Worm (Caenorhabditis elegans): Measurements from ENCODE around the gene ifo-1.

The ifo-1 gene

DNA sequence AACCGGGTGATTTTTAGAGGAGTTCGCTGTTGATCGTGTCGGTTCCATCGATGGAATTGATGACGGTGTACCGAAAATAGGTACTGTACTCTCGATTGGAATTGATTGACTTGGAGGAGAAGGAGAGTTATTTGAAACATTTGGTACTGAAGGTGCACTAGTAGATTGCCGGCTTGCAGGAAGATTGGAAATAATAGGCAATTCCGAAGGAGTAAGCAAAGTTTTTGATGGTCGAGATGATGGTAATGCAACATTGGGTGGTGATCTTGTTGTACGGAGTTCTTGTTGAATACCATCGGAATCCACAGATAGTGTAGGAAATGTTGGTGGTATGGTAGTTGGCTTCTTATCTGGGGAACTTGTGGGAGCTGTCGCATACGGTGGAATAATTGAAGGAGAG, 12.6 kb upstream of the ifo-1 start:
- no peak for TF ChIP-seq mab-5 (tag; optimal IDR thresholded peaks at IDR 0.05)
- no peak for TF ChIP-seq nhr-77 (tag; optimal IDR thresholded peaks at IDR 0.05)
- no peak for TF ChIP-seq sem-4 (tag; optimal IDR thresholded peaks at IDR 0.05)
- no peak for TF ChIP-seq nhr-10 (tag; optimal IDR thresholded peaks at IDR 0.05)
- TF ChIP-seq alr-1 (tag; optimal IDR thresholded peaks at IDR 0.05): no peak
- TF ChIP-seq nhr-21 (tag; optimal IDR thresholded peaks at IDR 0.05): no peak
- TF ChIP-seq peb-1 (tag; optimal IDR thresholded peaks at IDR 0.05): no peak
- TF ChIP-seq ztf-11 (tag; optimal IDR thresholded peaks at IDR 0.05): no peak
- no peak for TF ChIP-seq nhr-12 (tag; optimal IDR thresholded peaks at IDR 0.05)

ce11 chrIV:7338042-7338441, 11.6 kb upstream of the ifo-1 start:
- TF ChIP-seq nhr-10 (tag; optimal IDR thresholded peaks at IDR 0.05) (no peak), unc-62 (GFP tag; optimal IDR thresholded peaks at IDR 0.05) (no peak), lsy-2 (tag; optimal IDR thresholded peaks at IDR 0.05) (no peak), snpc-4 (tag; optimal IDR thresholded peaks at IDR 0.05) (no peak), aly-2 (tag; optimal IDR thresholded peaks at IDR 0.05) (no peak), sem-4 (tag; optimal IDR thresholded peaks at IDR 0.05) (no peak), egl-27 (tag; optimal IDR thresholded peaks at IDR 0.05) (no peak), elt-3 (tag; optimal IDR thresholded peaks at IDR 0.05) (no peak), peb-1 (tag; optimal IDR thresholded peaks at IDR 0.05) (no peak), alr-1 (tag; optimal IDR thresholded peaks at IDR 0.05) (no peak)

ce11 chrIV:7332695-7333094, 6.2 kb upstream of the ifo-1 start, which contains the start of gene ocr-4:
TSS of gene ocr-4 (minus strand) at chrIV:7332795.
- TF ChIP-seq elt-1 (tag; optimal IDR thresholded peaks at IDR 0.05) (no peak), dmd-4 (tag; optimal IDR thresholded peaks at IDR 0.05) (no peak), sem-4 (tag; optimal IDR thresholded peaks at IDR 0.05) (no peak), sma-3 (GFP tag; optimal IDR thresholded peaks at IDR 0.05) (no peak), R02D3.7 (tag; optimal IDR thresholded peaks at IDR 0.05) (no peak), snpc-4 (tag; optimal IDR thresholded peaks at IDR 0.05) (no peak), gmeb-1 (tag; optimal IDR thresholded peaks at IDR 0.05) (no peak), crh-2 (tag; optimal IDR thresholded peaks at IDR 0.05) (no peak), ceh-82 (tag; optimal IDR thresholded peaks at IDR 0.05) (no peak), nhr-237 (tag; optimal IDR thresholded peaks at IDR 0.05) (no peak), nhr-6 (tag; optimal IDR thresholded peaks at IDR 0.05) (no peak), ceh-16 (tag; optimal IDR thresholded peaks at IDR 0.05) (no peak), elt-3 (tag; optimal IDR thresholded peaks at IDR 0.05) (no peak), unc-39 (tag; optimal IDR thresholded peaks at IDR 0.05) (no peak), lsy-2 (tag; optimal IDR thresholded peaks at IDR 0.05) (no peak), F13H6.1 (tag; optimal IDR thresholded peaks at IDR 0.05) (no peak), lin-39 (tag; optimal IDR thresholded peaks at IDR 0.05) (no peak), peb-1 (tag; optimal IDR thresholded peaks at IDR 0.05) (no peak), ZK546.5 (tag; optimal IDR thresholded peaks at IDR 0.05) (no peak), nhr-10 (tag; optimal IDR thresholded peaks at IDR 0.05) (no peak)

DNA sequence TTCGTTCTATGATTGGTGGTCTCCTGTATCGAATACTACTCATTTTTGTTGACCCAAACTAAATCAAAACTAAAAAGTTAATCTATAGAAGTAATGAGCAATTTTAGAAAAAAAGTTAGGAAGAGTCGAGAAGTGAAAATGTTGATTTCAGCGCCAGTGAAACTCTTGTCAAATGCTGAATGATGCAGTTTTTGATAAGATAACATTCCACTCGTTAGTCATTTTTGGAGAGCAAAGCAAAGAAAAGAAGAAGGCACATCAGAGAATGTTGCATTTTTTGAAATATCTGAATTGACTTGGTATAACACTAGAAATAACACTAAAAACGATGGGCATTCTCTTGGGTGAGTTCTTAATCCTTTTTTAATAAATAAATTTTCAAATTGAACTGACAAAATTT, 2.5 kb upstream of the ifo-1 start, which contains the start of gene sqst-2:
TSS of gene sqst-2 (minus strand) at position 58 of the 400 bp plus-strand sequence.
- TF ChIP-seq fos-1 (tag; optimal IDR thresholded peaks at IDR 0.05) (peak; percentile 89), skn-1 (tag; optimal IDR thresholded peaks at IDR 0.05) (no peak), blmp-1 (tag; optimal IDR thresholded peaks at IDR 0.05; ENCODE audit: insufficient read depth) (no peak)

ce11 chrIV:7325698-7326097, 765 bp downstream of the ifo-1 start:
- TF ChIP-seq crh-2 (tag; optimal IDR thresholded peaks at IDR 0.05) (peak; percentile 76), nhr-23 (tag; optimal IDR thresholded peaks at IDR 0.05) (no peak), fos-1 (tag; optimal IDR thresholded peaks at IDR 0.05) (peak; percentile 96)

- no peak for TF ChIP-seq sma-3 (GFP tag; optimal IDR thresholded peaks at IDR 0.05)
- no peak for TF ChIP-seq unc-62 (GFP tag; optimal IDR thresholded peaks at IDR 0.05)
- no peak for TF ChIP-seq crh-2 (tag; optimal IDR thresholded peaks at IDR 0.05)
- TF ChIP-seq unc-39 (tag; optimal IDR thresholded peaks at IDR 0.05): no peak
Measured at ce11 chrIV:7324913-7325312, 1.6 kb downstream of the ifo-1 start.

All from whole organism, L2 larva.